Worm (Caenorhabditis elegans) whole organism, L3 larva: ENCODE data around the gene col-17.
"Not testable (repeated sequence)": the region's sequence is repeated elsewhere in the genome, so short reads cannot be mapped to it uniquely, and the experiment has no call there.

Experiments
- R02D3.7 ChIP-seq: fragments of 150-350 bp; optimal IDR thresholded peaks from 2 replicates; lab custom pipeline; 2014; ENCODE audit warnings: missing biosample characterization, missing genetic modification characterization
- ZK546.5 ChIP-seq: sonication (generic microtip); optimal IDR thresholded peaks from 2 replicates; lab custom pipeline; 2017; ENCODE audit warnings: missing biosample characterization, missing genetic modification characterization
- aly-2 ChIP-seq: fragments of 150-350 bp; optimal IDR thresholded peaks from 2 replicates; lab custom pipeline; 2014; ENCODE audit warnings: missing biosample characterization, missing genetic modification characterization
- ama-1 ChIP-seq: fragments of 150-350 bp; optimal IDR thresholded peaks from 2 replicates; lab custom pipeline; 2018
- ceh-16 ChIP-seq: sonication (generic microtip); optimal IDR thresholded peaks from 2 replicates; lab custom pipeline; 2017; ENCODE audit warnings: missing biosample characterization, missing genetic modification characterization
- ceh-28 ChIP-seq: fragments of 150-350 bp; optimal IDR thresholded peaks from 2 replicates; lab custom pipeline; 2014; ENCODE audit warnings: missing biosample characterization, missing genetic modification reagents, missing genetic modification characterization
- ceh-82 ChIP-seq: fragments of 150-350 bp; optimal IDR thresholded peaks from 2 replicates; lab custom pipeline; 2014; ENCODE audit warnings: missing biosample characterization, missing genetic modification characterization
- daf-12 ChIP-seq: fragments of 150-350 bp; optimal IDR thresholded peaks from 2 replicates; lab custom pipeline; 2014; ENCODE audit warnings: missing biosample characterization, missing genetic modification reagents, missing genetic modification characterization
- egl-27 ChIP-seq: sonication (generic microtip); optimal IDR thresholded peaks from 4 replicates; lab custom pipeline; 2017; ENCODE audit warnings: missing biosample characterization, missing genetic modification reagents, missing genetic modification characterization
- egl-5 ChIP-seq: fragments of 150-350 bp; optimal IDR thresholded peaks from 2 replicates; lab custom pipeline; 2017; ENCODE audit warnings: missing biosample characterization, missing genetic modification reagents, missing genetic modification characterization, inconsistent platforms
- elt-1 ChIP-seq: fragments of 150-350 bp; optimal IDR thresholded peaks from 2 replicates; lab custom pipeline; 2014; ENCODE audit warnings: missing biosample characterization, missing genetic modification characterization
- elt-2 ChIP-seq: sonication (generic microtip); optimal IDR thresholded peaks from 2 replicates; lab custom pipeline; 2016; ENCODE audit warnings: missing genetic modification reagents, mild to moderate bottlenecking, missing genetic modification characterization, missing compliant biosample characterization
- elt-3 ChIP-seq, 3 experiments: fragments of 150-350 bp in 1 of 3; sonication (generic microtip) in 2 of 3; optimal IDR thresholded peaks; 2 replicates in 2 of 3; 4 replicates in 1 of 3; lab custom pipeline; 2014 to 2017; ENCODE audit warnings: missing biosample characterization in 3 of 3, missing genetic modification characterization in 3 of 3
- eor-1 ChIP-seq, 2 experiments: fragments of 150-350 bp; optimal IDR thresholded peaks; 2 replicates each; lab custom pipeline; 2014 to 2018; ENCODE audit warnings: missing biosample characterization in 2 of 2, missing genetic modification characterization in 2 of 2
- fkh-10 ChIP-seq: sonication (generic microtip); optimal IDR thresholded peaks from 2 replicates; lab custom pipeline; 2017; ENCODE audit warnings: missing biosample characterization, missing genetic modification reagents, missing genetic modification characterization
- fos-1 ChIP-seq: fragments of 150-350 bp; optimal IDR thresholded peaks from 2 replicates; lab custom pipeline; 2014; ENCODE audit warnings: missing biosample characterization, missing genetic modification characterization
- hmg-11 ChIP-seq: sonication (generic microtip); optimal IDR thresholded peaks from 2 replicates; lab custom pipeline; 2016; ENCODE audit warnings: missing genetic modification characterization, missing compliant biosample characterization
- jun-1 ChIP-seq: fragments of 150-350 bp; optimal IDR thresholded peaks from 2 replicates; lab custom pipeline; 2014; ENCODE audit warnings: missing biosample characterization, missing genetic modification reagents, missing genetic modification characterization
- lin-15B ChIP-seq: fragments of 150-350 bp; optimal IDR thresholded peaks from 2 replicates; lab custom pipeline; 2014; ENCODE audit warnings: missing biosample characterization, missing genetic modification characterization
- lin-39 ChIP-seq: fragments of 150-350 bp; optimal IDR thresholded peaks from 2 replicates; lab custom pipeline; 2018; ENCODE audit warnings: missing biosample characterization, missing genetic modification reagents, missing genetic modification characterization
- lsy-12 ChIP-seq: sonication (generic microtip); optimal IDR thresholded peaks from 2 replicates; lab custom pipeline; 2016; ENCODE audit warnings: mild to moderate bottlenecking, missing genetic modification characterization, missing compliant biosample characterization
- mdl-1 ChIP-seq: fragments of 150-350 bp; optimal IDR thresholded peaks from 2 replicates; lab custom pipeline; 2014; ENCODE audit warnings: missing biosample characterization, missing genetic modification characterization
- nfya-1 ChIP-seq: sonication (generic microtip); optimal IDR thresholded peaks from 2 replicates; lab custom pipeline; 2017; ENCODE audit warnings: missing genetic modification characterization, mild to moderate bottlenecking, missing compliant biosample characterization, antibody characterized with exemption, moderate library complexity; ENCODE audit not compliant: insufficient read depth
- nhr-11 ChIP-seq: fragments of 150-350 bp; optimal IDR thresholded peaks from 2 replicates; lab custom pipeline; 2014; ENCODE audit warnings: missing biosample characterization, missing genetic modification characterization
- nhr-237 ChIP-seq: fragments of 150-350 bp; optimal IDR thresholded peaks from 2 replicates; lab custom pipeline; 2014; ENCODE audit warnings: missing biosample characterization, missing genetic modification characterization
- nhr-28 ChIP-seq: fragments of 150-350 bp; optimal IDR thresholded peaks from 2 replicates; lab custom pipeline; 2014; ENCODE audit warnings: missing biosample characterization, missing genetic modification characterization
- nhr-43 ChIP-seq: sonication (generic microtip); optimal IDR thresholded peaks from 2 replicates; lab custom pipeline; 2016; ENCODE audit warnings: mild to moderate bottlenecking, missing genetic modification characterization, missing compliant biosample characterization; ENCODE audit not compliant: poor library complexity, severe bottlenecking
- nhr-67 ChIP-seq: fragments of 150-350 bp; optimal IDR thresholded peaks from 2 replicates; lab custom pipeline; 2014; ENCODE audit warnings: missing biosample characterization, missing genetic modification characterization
- nhr-76 ChIP-seq: fragments of 150-350 bp; sonication (generic microtip); optimal IDR thresholded peaks from 5 replicates; lab custom pipeline; 2014; ENCODE audit warnings: missing biosample characterization, missing genetic modification characterization
- nhr-77 ChIP-seq: fragments of 150-350 bp; optimal IDR thresholded peaks from 2 replicates; lab custom pipeline; 2014; ENCODE audit warnings: missing biosample characterization, missing genetic modification characterization
- pha-4 ChIP-seq: fragments of 150-350 bp; optimal IDR thresholded peaks from 2 replicates; lab custom pipeline; 2014; ENCODE audit warnings: missing biosample characterization, missing genetic modification reagents, missing genetic modification characterization
- pqm-1 ChIP-seq: fragments of 150-350 bp; optimal IDR thresholded peaks from 2 replicates; lab custom pipeline; 2017; ENCODE audit warnings: missing biosample characterization, missing genetic modification characterization, inconsistent platforms
- sea-2 ChIP-seq: fragments of 150-350 bp; sonication (generic microtip); optimal IDR thresholded peaks from 4 replicates; lab custom pipeline; 2014; ENCODE audit warnings: missing biosample characterization, missing genetic modification reagents, missing genetic modification characterization
- skn-1 ChIP-seq: fragments of 150-350 bp; optimal IDR thresholded peaks from 2 replicates; lab custom pipeline; 2014; ENCODE audit warnings: missing biosample characterization, missing genetic modification characterization
- snpc-4 ChIP-seq: fragments of 150-350 bp; optimal IDR thresholded peaks from 2 replicates; lab custom pipeline; 2014; ENCODE audit warnings: missing biosample characterization, missing genetic modification characterization
- tbx-2 ChIP-seq: sonication (generic microtip); optimal IDR thresholded peaks from 2 replicates; lab custom pipeline; 2016; ENCODE audit warnings: mild to moderate bottlenecking, missing genetic modification characterization, missing compliant biosample characterization
- unc-39 ChIP-seq: sonication (generic microtip); optimal IDR thresholded peaks from 4 replicates; lab custom pipeline; 2017; ENCODE audit warnings: missing biosample characterization, missing genetic modification characterization
- unc-62 ChIP-seq: fragments of 150-350 bp; sonication (generic microtip); optimal IDR thresholded peaks from 4 replicates; lab custom pipeline; 2014; ENCODE audit warnings: missing biosample characterization, missing genetic modification reagents, missing genetic modification characterization
- zag-1 ChIP-seq: fragments of 150-350 bp; optimal IDR thresholded peaks from 2 replicates; lab custom pipeline; 2014; ENCODE audit warnings: missing biosample characterization, missing genetic modification characterization
- ztf-4 ChIP-seq: fragments of 150-350 bp; optimal IDR thresholded peaks from 2 replicates; lab custom pipeline; 2014; ENCODE audit warnings: missing biosample characterization, missing genetic modification characterization

col-17 gene

DNA sequence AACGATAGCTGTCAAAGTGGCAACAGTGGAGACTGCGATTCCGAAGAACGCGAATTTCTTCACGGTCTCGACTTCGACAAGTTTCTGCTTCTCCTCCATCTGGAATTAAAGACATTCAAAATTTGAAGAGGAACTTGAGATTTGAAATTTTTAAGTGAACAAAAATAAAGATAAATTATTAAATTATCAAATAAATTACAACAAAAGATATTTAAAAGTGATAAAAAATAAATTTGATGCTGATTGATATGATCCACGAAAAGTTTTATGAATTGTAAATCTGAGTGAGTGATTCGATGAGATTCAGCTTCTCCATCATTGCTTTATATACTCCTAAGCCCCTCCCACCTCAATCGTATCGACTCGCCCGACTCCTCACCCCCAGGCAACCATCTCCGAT lies at the start of gene col-17:
Gene col-17, minus strand, starts transcription at position 101 of the 400 bp plus-strand sequence.
- TF ChIP-seq skn-1 (tag; lab: Kevin White, UChicago): no peak
- no peak for TF ChIP-seq tbx-2
- TF ChIP-seq daf-12: no peak
- TF ChIP-seq nhr-67 (tag; lab: Kevin White, UChicago): no peak
- TF ChIP-seq ztf-4: no peak
- no peak for TF ChIP-seq sea-2
- TF ChIP-seq hmg-11 (tag; lab: Kevin White, UChicago): no peak
- no peak for TF ChIP-seq nhr-76 (tag; lab: Kevin White, UChicago)
- no peak for TF ChIP-seq snpc-4 (tag; lab: Kevin White, UChicago)
- no peak for TF ChIP-seq fkh-10 (GFP tag; lab: Kevin White, UChicago)
- TF ChIP-seq nfya-1 (tag; lab: Kevin White, UChicago): no peak
- no peak for TF ChIP-seq elt-1 (tag; lab: Kevin White, UChicago)
- no peak for TF ChIP-seq unc-39 (tag; lab: Kevin White, UChicago)
- TF ChIP-seq elt-3 (tag; optimal IDR thresholded peaks at IDR 0.05; lab: Kevin White, UChicago): no peak
- TF ChIP-seq ama-1 (lab: Kevin White, UChicago): no peak
- TF ChIP-seq nhr-28 (tag; lab: Kevin White, UChicago): no peak
- TF ChIP-seq nhr-43 (tag; lab: Kevin White, UChicago): no peak
- no peak for TF ChIP-seq nhr-11 (tag; lab: Kevin White, UChicago)
- TF ChIP-seq, all 47 proteins: peak for 0

DNA sequence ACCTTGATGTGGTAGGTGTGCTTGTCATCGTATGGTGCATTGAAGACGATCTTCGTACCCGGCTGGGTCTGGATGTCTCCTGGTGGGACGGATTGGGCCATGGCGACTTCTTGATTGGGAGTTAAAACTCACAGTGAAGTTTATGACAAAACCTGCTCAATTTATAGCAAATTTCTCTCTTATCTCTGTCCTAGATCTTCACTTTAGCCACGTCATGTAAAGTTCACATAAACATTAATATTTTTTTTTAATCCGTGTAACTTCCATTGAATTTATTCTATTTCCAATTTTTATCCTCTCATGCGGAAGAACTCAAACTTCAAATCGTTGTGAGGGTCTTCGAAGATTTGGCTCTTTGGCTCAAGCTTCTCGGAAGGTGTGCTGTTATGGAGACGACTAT lies 49.1 kb upstream of the col-17 start, which contains the start of gene msp-31:
Gene msp-31, minus strand, starts transcription at position 101 of the 400 bp plus-strand sequence.
- TF ChIP-seq nhr-76, nhr-67, mdl-1 (tag; lab: Kevin White, UChicago): not testable (repeated sequence)
- TF ChIP-seq, all 47 proteins: peak for 0; not testable (repeated sequence) for 47

DNA sequence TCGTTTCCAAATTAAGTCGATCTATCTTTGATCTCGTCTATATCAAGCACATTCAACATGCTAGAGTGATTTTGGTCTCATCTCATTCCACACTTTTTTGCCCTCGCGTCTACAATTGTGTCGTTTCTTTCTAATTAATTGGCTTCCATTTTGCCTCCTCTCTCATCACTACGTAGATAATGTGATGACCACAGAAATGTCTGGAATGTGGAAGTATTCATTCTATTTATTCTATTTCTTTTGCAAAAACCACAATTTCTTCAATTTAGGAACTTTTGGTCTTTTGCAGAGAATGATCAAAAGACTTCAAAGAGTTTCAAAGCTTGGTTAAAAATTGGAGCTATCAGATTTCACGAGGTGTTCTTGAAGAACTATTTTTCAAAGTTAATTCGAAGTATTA lies 48.2 kb upstream of the col-17 start:
- TF ChIP-seq elt-1 (tag; lab: Kevin White, UChicago): no peak
- TF ChIP-seq skn-1 (tag; lab: Kevin White, UChicago): no peak
- no peak for TF ChIP-seq elt-2
- no peak for TF ChIP-seq nfya-1 (tag; lab: Kevin White, UChicago)

DNA sequence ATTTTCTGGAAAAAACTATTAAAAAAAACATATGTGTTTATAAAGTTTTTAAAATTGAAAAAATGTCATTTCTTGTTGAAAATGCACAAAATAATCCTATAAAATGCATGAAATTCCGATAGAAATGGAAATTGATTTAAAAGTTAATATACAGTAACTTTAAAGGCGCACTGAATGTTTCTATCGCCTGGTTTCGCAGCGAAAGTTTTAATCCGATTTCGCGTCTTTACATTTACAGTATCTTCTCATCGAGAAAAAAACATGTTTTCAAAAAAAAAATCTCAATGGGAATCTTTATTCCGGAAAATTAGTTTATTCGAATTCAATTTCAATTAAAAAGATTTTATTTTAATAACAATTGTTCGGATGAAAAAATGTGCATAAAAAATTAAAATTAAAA lies 46.8 kb upstream of the col-17 start, which contains the start of gene R05F9.11:
Gene R05F9.11, minus strand, starts transcription at position 5 of the 400 bp plus-strand sequence.
- TF ChIP-seq nhr-11 (tag; lab: Kevin White, UChicago): no peak
- TF ChIP-seq egl-5 (tag; lab: Kevin White, UChicago): no peak
- TF ChIP-seq fkh-10 (GFP tag; lab: Kevin White, UChicago): no peak
- no peak for TF ChIP-seq ztf-4
- no peak for TF ChIP-seq skn-1 (tag; lab: Kevin White, UChicago)
- no peak for TF ChIP-seq sea-2
- no peak for TF ChIP-seq ZK546.5 (tag; lab: Kevin White, UChicago)
- peak; percentile 13 for TF ChIP-seq elt-2

DNA sequence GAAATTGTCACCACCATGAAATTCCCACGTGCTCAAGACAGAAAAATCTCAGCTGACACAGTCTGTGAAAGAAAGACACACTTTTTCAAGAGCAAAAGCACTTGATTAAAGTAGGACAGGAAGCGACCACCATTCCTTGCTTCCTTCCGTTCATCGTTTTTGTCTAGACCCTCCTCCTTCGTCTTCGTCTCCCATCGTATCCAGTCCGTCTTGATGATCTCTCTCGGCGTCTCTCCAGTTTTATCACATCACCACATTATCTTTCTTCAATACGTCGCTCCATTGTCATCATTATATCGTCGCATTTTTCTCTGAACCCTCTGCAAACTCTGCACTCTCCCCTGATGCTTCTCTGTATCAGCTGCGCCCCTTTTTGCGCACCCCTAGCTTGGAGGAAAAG lies 40.8 kb upstream of the col-17 start:
- TF ChIP-seq daf-12 (no peak), nhr-67 (tag; lab: Kevin White, UChicago) (no peak), ceh-16 (tag; lab: Kevin White, UChicago) (no peak), nhr-76 (tag; lab: Kevin White, UChicago) (no peak), egl-5 (tag; lab: Kevin White, UChicago) (peak; percentile 88), nhr-11 (tag; lab: Kevin White, UChicago) (no peak), lin-15B (tag; lab: Kevin White, UChicago) (no peak), ceh-82 (tag; lab: Kevin White, UChicago) (no peak), aly-2 (tag; lab: Kevin White, UChicago) (no peak), elt-2 (peak; percentile 22), nhr-77 (tag; lab: Kevin White, UChicago) (no peak), elt-1 (tag; lab: Kevin White, UChicago) (no peak), ZK546.5 (tag; lab: Kevin White, UChicago) (no peak), lsy-12 (tag; lab: Kevin White, UChicago) (no peak), egl-27 (tag; lab: Kevin White, UChicago) (no peak), lin-39 (tag; lab: Kevin White, UChicago) (peak; percentile 25), pqm-1 (tag; lab: Kevin White, UChicago) (no peak), sea-2 (no peak), mdl-1 (tag; lab: Kevin White, UChicago) (no peak), unc-39 (tag; lab: Kevin White, UChicago) (no peak), zag-1 (tag; lab: Kevin White, UChicago) (no peak), ama-1 (lab: Kevin White, UChicago) (no peak), nhr-43 (tag; lab: Kevin White, UChicago) (no peak), nfya-1 (tag; lab: Kevin White, UChicago) (peak; percentile 48), skn-1 (tag; lab: Kevin White, UChicago) (peak; percentile 93), unc-62 (GFP tag; lab: Kevin White, UChicago) (no peak), snpc-4 (tag; lab: Kevin White, UChicago) (no peak), jun-1 (tag; lab: Kevin White, UChicago) (no peak), pha-4 (tag; lab: Kevin White, UChicago) (no peak), elt-3 (tag; optimal IDR thresholded peaks at IDR 0.05; lab: Kevin White, UChicago) (no peak), nhr-237 (tag; lab: Kevin White, UChicago) (no peak), R02D3.7 (tag; lab: Kevin White, UChicago) (no peak), ceh-28 (tag; lab: Kevin White, UChicago) (no peak), nhr-28 (tag; lab: Kevin White, UChicago) (no peak), ztf-4 (no peak), fos-1 (tag; lab: Kevin White, UChicago) (no peak), tbx-2 (peak; percentile 5), eor-1 (tag; optimal IDR thresholded peaks at IDR 0.05; lab: Kevin White, UChicago) (no peak)
